Worm (Caenorhabditis elegans): ENCODE results near the gene ZK1248.15.

- TF ChIP-seq flt-1 (GFP tag; IDR thresholded peaks at IDR 0.05), result no peak
- TF ChIP-seq ama-1 (optimal IDR thresholded peaks at IDR 0.05), result no peak
- TF ChIP-seq hnd-1 (tag; optimal IDR thresholded peaks at IDR 0.05), result no peak
- TF ChIP-seq tra-4 (tag; optimal IDR thresholded peaks at IDR 0.05), result no peak
- no peak for TF ChIP-seq tbx-37 (GFP tag; conservative IDR thresholded peaks at IDR 0.05)
- TF ChIP-seq tbx-11 (GFP tag; IDR thresholded peaks at IDR 0.05), result no peak
- TF ChIP-seq hmbx-1 (tag; optimal IDR thresholded peaks at IDR 0.05), result no peak
- TF ChIP-seq aly-1 (tag; optimal IDR thresholded peaks at IDR 0.05), result no peak
These were observed 28.6 kb upstream of the ZK1248.15 start for ce11 chrII:5866920-5867319.

Measured in whole organism, early embryonic.